Worm (Caenorhabditis elegans): ENCODE measurements around the gene F43C1.5.

- TF ChIP-seq nhr-237 (tag; optimal IDR thresholded peaks at IDR 0.05): no peak
- no peak for TF ChIP-seq nhr-12 (tag; optimal IDR thresholded peaks at IDR 0.05)
- no peak for TF ChIP-seq blmp-1 (tag; optimal IDR thresholded peaks at IDR 0.05)
- no peak for TF ChIP-seq nhr-76 (tag; optimal IDR thresholded peaks at IDR 0.05)
- TF ChIP-seq snpc-4 (tag; optimal IDR thresholded peaks at IDR 0.05): no peak
- no peak for TF ChIP-seq elt-1 (tag; optimal IDR thresholded peaks at IDR 0.05; ENCODE audit: borderline replicate concordance, insufficient read depth)
- TF ChIP-seq unc-62 (GFP tag; optimal IDR thresholded peaks at IDR 0.05): no peak
- TF ChIP-seq nhr-28 (tag; optimal IDR thresholded peaks at IDR 0.05): no peak
- no peak for TF ChIP-seq ces-1 (GFP tag; optimal IDR thresholded peaks at IDR 0.05)
- TF ChIP-seq unc-39 (tag; optimal IDR thresholded peaks at IDR 0.05): no peak
- TF ChIP-seq pha-4 (tag; optimal IDR thresholded peaks at IDR 0.05): no peak
- no peak for TF ChIP-seq elt-3 (tag; optimal IDR thresholded peaks at IDR 0.05)
- TF ChIP-seq mep-1 (tag; optimal IDR thresholded peaks at IDR 0.05): no peak
- no peak for TF ChIP-seq ztf-11 (tag; optimal IDR thresholded peaks at IDR 0.05)
Observed at ce11 chrIII:4275704-4276103, 46.8 kb downstream of the F43C1.5 start.

Data from whole organism, mixed stage, embryonic.